Fruit fly (Drosophila melanogaster): Measurements from ENCODE around the gene Ank.

Ank gene

dm6 chr4:129644-130272 lies at the start of gene Ank:
Ank (minus strand) TSS chr4:129849.
- TF ChIP-seq usp (GFP tag; optimal IDR thresholded peaks at IDR 0.05) (no peak), Dll (optimal IDR thresholded peaks at IDR 0.05) (no peak), pan (optimal IDR thresholded peaks at IDR 0.05) (no peak), CG8478 (optimal IDR thresholded peaks at IDR 0.05) (no peak), psq (optimal IDR thresholded peaks at IDR 0.05) (no peak), EcR (GFP tag; optimal IDR thresholded peaks at IDR 0.05) (no peak)

- TF ChIP-seq usp (GFP tag; optimal IDR thresholded peaks at IDR 0.05) (no peak), pan (optimal IDR thresholded peaks at IDR 0.05) (no peak), EcR (GFP tag; optimal IDR thresholded peaks at IDR 0.05) (no peak), Dll (optimal IDR thresholded peaks at IDR 0.05) (no peak), CG8478 (optimal IDR thresholded peaks at IDR 0.05) (no peak), psq (optimal IDR thresholded peaks at IDR 0.05) (no peak)
These were observed 45.6 kb upstream of the Ank start, which contains the start of gene CG33978 for dm6 chr4:175245-175644. CG33978 (minus strand) TSS chr4:175639.

DNA sequence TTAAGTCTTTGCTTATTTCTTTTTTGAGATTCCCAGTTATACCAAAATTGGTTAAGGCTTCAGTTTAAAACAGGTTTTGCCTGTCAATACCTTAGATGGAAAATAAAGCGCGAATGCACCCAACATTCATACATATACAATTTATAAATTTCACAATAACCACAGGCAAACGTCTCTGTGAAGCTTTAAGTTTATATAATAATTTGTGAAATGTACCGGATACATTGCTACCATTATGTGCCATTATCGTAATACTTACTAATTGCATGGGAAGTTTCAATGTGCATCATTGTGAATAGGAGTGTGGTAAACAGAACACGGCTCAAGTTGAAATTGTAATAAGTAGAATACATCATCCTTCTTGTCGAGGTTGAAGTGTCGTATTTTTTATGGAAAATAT lies 44.9 kb upstream of the Ank start:
- TF ChIP-seq psq (optimal IDR thresholded peaks at IDR 0.05), result no peak
- no peak for TF ChIP-seq usp (GFP tag; optimal IDR thresholded peaks at IDR 0.05)
- TF ChIP-seq CG8478 (optimal IDR thresholded peaks at IDR 0.05), result no peak
- TF ChIP-seq Dll (optimal IDR thresholded peaks at IDR 0.05), result no peak
- TF ChIP-seq pan (optimal IDR thresholded peaks at IDR 0.05), result no peak
- no peak for TF ChIP-seq EcR (GFP tag; optimal IDR thresholded peaks at IDR 0.05)

dm6 chr4:167515-167914 lies 37.9 kb upstream of the Ank start:
- no peak for TF ChIP-seq psq (optimal IDR thresholded peaks at IDR 0.05)
- TF ChIP-seq CG8478 (optimal IDR thresholded peaks at IDR 0.05), result no peak
- TF ChIP-seq pan (optimal IDR thresholded peaks at IDR 0.05), result no peak
- TF ChIP-seq Dll (optimal IDR thresholded peaks at IDR 0.05), result no peak
- no peak for TF ChIP-seq usp (GFP tag; optimal IDR thresholded peaks at IDR 0.05)
- TF ChIP-seq EcR (GFP tag; optimal IDR thresholded peaks at IDR 0.05), result no peak

DNA sequence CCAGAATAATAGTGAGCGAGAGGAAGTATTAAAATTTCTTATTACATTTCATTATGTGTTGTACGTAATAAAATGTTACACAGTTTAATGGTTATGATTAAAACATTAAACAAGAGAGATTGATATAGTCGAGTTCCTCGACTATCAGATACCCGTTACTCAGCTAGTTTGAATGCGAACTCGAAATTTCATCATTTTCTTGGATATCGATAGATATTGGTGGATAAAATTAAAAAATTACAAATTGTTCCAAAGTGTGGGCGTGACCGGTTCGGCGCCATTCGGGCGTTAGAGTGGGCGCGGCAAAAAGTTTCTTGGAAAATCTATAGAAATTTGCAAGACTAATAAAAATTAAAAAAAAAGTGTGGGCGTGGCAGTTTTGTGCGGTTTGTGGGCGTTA lies 35.5 kb upstream of the Ank start:
- TF ChIP-seq usp (GFP tag; optimal IDR thresholded peaks at IDR 0.05) (no peak), psq (optimal IDR thresholded peaks at IDR 0.05) (no peak), pan (optimal IDR thresholded peaks at IDR 0.05) (no peak), CG8478 (optimal IDR thresholded peaks at IDR 0.05) (no peak), EcR (GFP tag; optimal IDR thresholded peaks at IDR 0.05) (no peak), Dll (optimal IDR thresholded peaks at IDR 0.05) (no peak)

DNA sequence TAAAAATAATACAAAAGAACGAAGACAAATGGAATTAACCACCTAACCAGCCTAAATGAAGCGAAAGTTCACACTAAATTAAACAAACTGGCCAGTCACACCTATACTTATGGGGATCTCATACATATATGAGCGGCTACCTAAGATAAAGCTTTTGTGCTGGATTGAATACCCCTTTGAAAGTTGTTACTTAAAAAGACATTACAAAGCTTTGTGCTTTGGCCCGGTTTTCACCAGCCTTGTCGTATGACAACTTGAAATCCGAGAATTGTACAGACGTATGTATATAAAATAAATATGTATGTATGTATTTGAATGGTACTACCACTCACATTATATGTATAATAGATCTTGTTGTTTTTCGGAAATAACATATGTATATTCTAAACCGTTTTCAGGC lies 26.3 kb upstream of the Ank start, which contains the start of gene CG31997:
Gene CG31997 (minus strand): TSS at position 84 of the 400 bp plus-strand sequence.
- no peak for TF ChIP-seq psq (optimal IDR thresholded peaks at IDR 0.05)
- TF ChIP-seq pan (optimal IDR thresholded peaks at IDR 0.05), result no peak
- no peak for TF ChIP-seq usp (GFP tag; optimal IDR thresholded peaks at IDR 0.05)
- TF ChIP-seq CG8478 (optimal IDR thresholded peaks at IDR 0.05), result no peak
- TF ChIP-seq EcR (GFP tag; optimal IDR thresholded peaks at IDR 0.05), result no peak
- TF ChIP-seq Dll (optimal IDR thresholded peaks at IDR 0.05), result no peak

DNA sequence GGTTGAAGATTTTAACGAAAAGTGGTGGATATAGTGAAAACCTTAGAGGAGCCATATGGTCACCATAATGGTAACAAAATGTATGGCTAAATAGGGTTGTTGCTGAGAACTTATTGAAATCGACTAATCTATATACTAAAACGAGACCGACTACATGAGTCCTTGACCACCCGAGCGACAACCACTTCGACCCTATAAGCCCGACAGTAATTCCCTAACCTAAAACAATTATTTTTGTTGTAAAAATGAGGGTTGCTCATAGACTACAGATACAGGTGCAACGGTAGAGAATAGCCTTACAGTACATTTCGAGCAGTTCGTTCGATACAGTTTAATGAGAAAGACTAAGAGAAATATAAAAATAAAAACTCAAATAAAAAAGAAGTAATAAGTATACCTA lies 20.8 kb upstream of the Ank start, which contains the start of gene CG32006:
Gene CG32006 (plus strand): TSS at position 312 of the 400 bp plus-strand sequence.
- TF ChIP-seq pan (optimal IDR thresholded peaks at IDR 0.05) (no peak), psq (optimal IDR thresholded peaks at IDR 0.05) (no peak), EcR (GFP tag; optimal IDR thresholded peaks at IDR 0.05) (no peak), CG8478 (optimal IDR thresholded peaks at IDR 0.05) (no peak), usp (GFP tag; optimal IDR thresholded peaks at IDR 0.05) (no peak), Dll (optimal IDR thresholded peaks at IDR 0.05) (no peak)

DNA sequence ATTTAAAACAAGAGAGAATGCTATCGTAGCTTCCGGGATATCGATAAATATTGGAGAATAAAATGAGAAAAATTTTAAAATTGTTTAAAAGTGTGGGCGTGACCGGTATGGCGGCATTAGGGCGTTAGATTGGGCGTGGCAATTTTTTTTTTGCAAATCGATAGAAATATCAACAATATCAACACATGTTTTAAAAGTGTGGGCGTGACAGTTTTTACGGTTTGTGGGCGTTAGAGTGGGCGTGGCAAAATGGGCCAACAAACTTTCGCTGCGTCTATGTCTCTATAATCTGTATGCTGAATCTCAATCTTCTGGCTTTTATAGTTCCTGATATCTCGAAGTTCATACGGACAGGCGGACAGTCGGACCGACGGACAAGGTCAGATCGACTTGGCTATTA lies 19.5 kb upstream of the Ank start:
- TF ChIP-seq Dll (optimal IDR thresholded peaks at IDR 0.05) (no peak), CG8478 (optimal IDR thresholded peaks at IDR 0.05) (no peak), psq (optimal IDR thresholded peaks at IDR 0.05) (no peak), usp (GFP tag; optimal IDR thresholded peaks at IDR 0.05) (no peak), pan (optimal IDR thresholded peaks at IDR 0.05) (no peak), EcR (GFP tag; optimal IDR thresholded peaks at IDR 0.05) (no peak)

DNA sequence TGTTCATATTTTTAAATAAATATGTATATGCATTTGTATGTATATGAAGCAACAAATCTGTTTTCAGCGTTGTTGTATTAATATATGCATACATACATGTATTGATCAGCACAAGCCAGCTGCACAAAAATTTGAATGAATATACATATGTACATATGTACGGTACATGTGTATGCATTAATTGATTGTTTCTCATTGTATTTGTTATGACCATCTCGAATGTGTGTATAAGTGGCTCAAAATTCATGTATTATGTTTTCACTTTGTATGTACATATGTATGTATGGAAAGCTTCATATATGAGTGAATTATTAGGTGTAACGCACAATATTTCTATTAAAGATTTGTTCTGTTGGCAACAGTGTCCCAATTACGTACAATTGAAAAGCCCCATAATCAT lies 6.3 kb upstream of the Ank start:
- TF ChIP-seq CG8478 (optimal IDR thresholded peaks at IDR 0.05), result no peak
- no peak for TF ChIP-seq psq (optimal IDR thresholded peaks at IDR 0.05)
- no peak for TF ChIP-seq usp (GFP tag; optimal IDR thresholded peaks at IDR 0.05)
- TF ChIP-seq Dll (optimal IDR thresholded peaks at IDR 0.05), result no peak
- TF ChIP-seq EcR (GFP tag; optimal IDR thresholded peaks at IDR 0.05), result no peak
- no peak for TF ChIP-seq pan (optimal IDR thresholded peaks at IDR 0.05)

dm6 chr4:131958-132623 lies 2.4 kb upstream of the Ank start, which contains the start of gene anne:
anne (plus strand) TSS chr4:132220.
- TF ChIP-seq usp (GFP tag; optimal IDR thresholded peaks at IDR 0.05), result no peak
- no peak for TF ChIP-seq Dll (optimal IDR thresholded peaks at IDR 0.05)
- TF ChIP-seq psq (optimal IDR thresholded peaks at IDR 0.05), result no peak
- no peak for TF ChIP-seq EcR (GFP tag; optimal IDR thresholded peaks at IDR 0.05)
- TF ChIP-seq pan (optimal IDR thresholded peaks at IDR 0.05), result no peak
- no peak for TF ChIP-seq CG8478 (optimal IDR thresholded peaks at IDR 0.05)

DNA sequence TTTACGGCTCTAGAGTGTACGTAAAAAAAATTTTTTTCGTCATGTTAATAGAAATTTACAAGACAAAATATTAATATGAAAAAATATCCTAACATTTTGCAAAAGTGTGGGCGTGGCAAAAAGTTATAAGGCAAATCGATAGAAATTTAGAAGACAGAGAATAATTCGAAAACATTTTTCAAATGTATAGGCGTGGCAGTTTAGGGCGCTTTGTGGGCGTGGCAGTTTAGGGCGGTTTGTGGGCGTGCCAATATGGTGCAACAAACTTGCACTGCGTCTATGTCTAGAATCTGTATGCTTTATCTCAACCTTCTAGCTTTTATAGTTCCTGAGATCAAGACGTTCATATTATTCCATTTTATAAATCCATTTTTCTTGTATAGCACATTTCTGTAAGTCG lies 1.3 kb upstream of the Ank start:
- TF ChIP-seq CG8478 (optimal IDR thresholded peaks at IDR 0.05) (no peak), pan (optimal IDR thresholded peaks at IDR 0.05) (no peak), usp (GFP tag; optimal IDR thresholded peaks at IDR 0.05) (no peak), psq (optimal IDR thresholded peaks at IDR 0.05) (no peak), EcR (GFP tag; optimal IDR thresholded peaks at IDR 0.05) (no peak)

DNA sequence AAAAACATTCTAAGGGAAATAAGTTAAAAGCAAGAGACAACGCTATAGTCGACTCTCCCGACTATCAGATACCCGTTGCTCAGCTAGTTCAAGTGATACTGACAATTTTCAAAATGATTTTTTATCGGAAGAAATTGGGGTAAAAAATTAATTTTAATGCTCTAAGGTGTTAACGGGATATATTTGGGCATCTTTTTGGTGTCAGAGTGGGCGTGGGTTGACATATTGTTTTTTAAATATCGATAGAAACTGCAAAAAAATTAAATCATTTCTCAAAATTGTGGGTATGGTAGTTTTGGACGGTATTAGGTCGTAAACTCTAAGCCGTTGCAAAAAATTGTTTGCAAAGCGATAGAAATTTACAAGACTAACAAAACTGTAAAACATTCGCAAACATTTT lies 909 bp upstream of the Ank start:
- TF ChIP-seq Dll (optimal IDR thresholded peaks at IDR 0.05) (no peak), psq (optimal IDR thresholded peaks at IDR 0.05) (no peak), usp (GFP tag; optimal IDR thresholded peaks at IDR 0.05) (no peak), EcR (GFP tag; optimal IDR thresholded peaks at IDR 0.05) (no peak), CG8478 (optimal IDR thresholded peaks at IDR 0.05) (no peak), pan (optimal IDR thresholded peaks at IDR 0.05) (no peak)
